Fruit fly (Drosophila melanogaster): Measurements from ENCODE around the gene Ubc7.

Ubc7 gene

DNA sequence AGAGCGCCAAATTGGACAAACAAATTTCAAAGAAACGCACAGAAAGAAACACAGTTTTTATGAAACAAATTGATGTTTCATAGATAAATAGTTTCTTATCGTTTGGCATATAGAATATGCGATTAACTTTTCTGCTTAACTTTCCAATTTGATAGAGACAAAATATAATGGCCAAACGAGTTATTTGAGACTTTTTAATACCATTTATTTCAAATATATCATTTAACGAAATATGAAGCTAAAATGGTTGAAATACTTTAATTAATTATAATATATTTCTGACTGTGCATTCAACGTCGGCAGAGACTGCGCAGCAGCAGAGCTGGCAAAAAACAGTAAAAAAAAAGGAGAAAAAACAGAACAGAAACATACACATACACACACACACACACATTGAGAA, 7.9 kb upstream of the Ubc7 start:
- no peak for TF ChIP-seq noc (tag; optimal IDR thresholded peaks at IDR 0.05)

- TF ChIP-seq noc (tag; optimal IDR thresholded peaks at IDR 0.05) = no peak
Measured at dm6 chrX:16586178-16586890, 7.1 kb upstream of the Ubc7 start.

DNA sequence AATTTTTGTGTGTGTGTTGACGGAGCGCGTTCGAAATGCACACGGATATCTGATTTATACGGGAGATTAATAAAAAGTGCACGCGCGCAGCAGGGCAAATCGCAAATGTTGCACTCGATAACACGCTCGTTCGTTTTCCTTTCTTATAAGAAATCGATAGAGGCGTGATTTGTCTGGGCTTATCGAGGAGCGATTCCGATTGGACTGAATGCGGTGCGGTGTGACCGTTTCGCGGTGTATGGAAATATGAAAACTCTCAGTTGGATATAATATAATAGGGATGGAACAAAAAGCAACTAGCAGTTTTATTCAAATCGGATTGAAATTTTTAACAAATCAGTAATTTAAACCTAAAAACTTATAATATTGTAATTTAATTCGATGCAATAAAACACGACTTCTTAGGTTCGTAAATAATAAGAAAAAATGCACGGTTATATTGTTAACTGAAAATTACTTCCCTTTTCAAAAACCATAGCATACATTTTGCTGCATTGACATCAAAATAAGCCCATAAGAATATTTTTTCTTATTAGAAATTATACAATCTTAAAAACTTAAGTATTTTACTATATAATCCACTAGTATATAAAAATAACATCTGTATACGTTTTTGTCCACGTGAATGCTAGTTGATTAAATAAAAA, 6.3 kb upstream of the Ubc7 start, which contains the start of gene CanA-14F:
CanA-14F (minus strand) TSS at position 152 of the 647 bp plus-strand sequence.
- no peak for TF ChIP-seq noc (tag; optimal IDR thresholded peaks at IDR 0.05)

- TF ChIP-seq noc (tag; optimal IDR thresholded peaks at IDR 0.05) = no peak
Measured at dm6 chrX:16587668-16588046, 5.8 kb upstream of the Ubc7 start, which contains the start of gene CG13014. Gene CG13014 (plus strand): TSS chrX:16587873.

dm6 chrX:16595411-16595810, 1.9 kb downstream of the Ubc7 start:
- TF ChIP-seq noc (tag; optimal IDR thresholded peaks at IDR 0.05) = no peak

dm6 chrX:16596250-16596793, 2.8 kb downstream of the Ubc7 start:
- no peak for TF ChIP-seq noc (tag; optimal IDR thresholded peaks at IDR 0.05)

DNA sequence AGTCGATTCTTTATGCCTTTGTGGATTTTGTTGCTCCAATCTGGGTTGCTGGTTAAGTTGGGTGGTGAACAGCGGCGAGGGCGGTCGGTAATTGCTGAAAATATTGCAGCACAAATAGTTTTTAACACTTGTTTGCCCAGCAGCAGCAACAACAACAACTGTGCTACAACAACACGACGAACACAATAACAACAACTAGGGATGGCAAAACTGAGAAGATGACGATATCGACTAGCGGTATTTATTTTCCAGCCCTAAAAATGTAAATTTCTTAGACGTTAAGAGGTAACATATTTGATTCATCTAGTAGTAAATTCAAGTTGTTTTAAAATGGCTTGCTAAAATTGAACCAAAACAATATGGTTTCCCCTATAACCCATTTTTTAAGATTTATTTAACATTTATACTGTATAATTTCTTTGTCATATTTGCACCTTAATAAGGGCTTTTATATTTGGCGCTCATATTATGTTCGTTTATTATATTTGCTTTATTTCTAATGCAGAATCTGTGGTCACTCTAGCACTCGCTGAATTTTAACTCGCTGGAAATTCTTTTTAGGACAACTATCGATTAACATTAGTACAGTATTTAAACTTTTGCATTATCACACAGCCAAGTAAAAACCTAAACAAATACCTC, 5.0 kb downstream of the Ubc7 start:
- TF ChIP-seq noc (tag; optimal IDR thresholded peaks at IDR 0.05) = no peak

dm6 chrX:16598978-16599664, 5.6 kb downstream of the Ubc7 start, which contains the start of the genes CG9784 and Nup153:
Gene CG9784 (minus strand): TSS chrX:16599215.
Gene Nup153 (plus strand): TSS chrX:16599241.
- no peak for TF ChIP-seq noc (tag; optimal IDR thresholded peaks at IDR 0.05)

DNA sequence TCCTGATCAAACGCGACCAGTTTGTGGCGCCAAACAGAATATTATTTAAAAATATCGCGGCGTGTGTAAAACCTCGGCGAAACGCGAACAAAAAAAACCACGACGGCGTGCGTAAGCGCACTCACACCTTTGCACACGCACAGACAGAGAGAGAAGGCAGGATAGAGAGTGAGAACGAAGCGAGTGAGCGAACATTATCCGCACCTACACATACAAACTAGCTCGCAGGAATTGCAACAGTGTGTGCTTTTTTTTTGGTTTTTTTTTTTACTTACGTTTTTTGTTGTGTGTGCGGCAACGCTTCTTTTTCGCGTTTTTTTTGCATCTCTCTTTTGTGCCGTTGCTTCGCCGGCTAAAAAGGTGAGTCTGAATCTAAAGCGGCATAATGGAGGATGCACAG, 6.3 kb downstream of the Ubc7 start:
- TF ChIP-seq noc (tag; optimal IDR thresholded peaks at IDR 0.05) = no peak

- no peak for TF ChIP-seq noc (tag; optimal IDR thresholded peaks at IDR 0.05)
Measured at dm6 chrX:16607828-16608227, 14.4 kb downstream of the Ubc7 start.

dm6 chrX:16610601-16611058, 17.2 kb downstream of the Ubc7 start, which contains the start of gene mbt:
Gene mbt (plus strand): TSS chrX:16610685.
- no peak for TF ChIP-seq noc (tag; optimal IDR thresholded peaks at IDR 0.05)

DNA sequence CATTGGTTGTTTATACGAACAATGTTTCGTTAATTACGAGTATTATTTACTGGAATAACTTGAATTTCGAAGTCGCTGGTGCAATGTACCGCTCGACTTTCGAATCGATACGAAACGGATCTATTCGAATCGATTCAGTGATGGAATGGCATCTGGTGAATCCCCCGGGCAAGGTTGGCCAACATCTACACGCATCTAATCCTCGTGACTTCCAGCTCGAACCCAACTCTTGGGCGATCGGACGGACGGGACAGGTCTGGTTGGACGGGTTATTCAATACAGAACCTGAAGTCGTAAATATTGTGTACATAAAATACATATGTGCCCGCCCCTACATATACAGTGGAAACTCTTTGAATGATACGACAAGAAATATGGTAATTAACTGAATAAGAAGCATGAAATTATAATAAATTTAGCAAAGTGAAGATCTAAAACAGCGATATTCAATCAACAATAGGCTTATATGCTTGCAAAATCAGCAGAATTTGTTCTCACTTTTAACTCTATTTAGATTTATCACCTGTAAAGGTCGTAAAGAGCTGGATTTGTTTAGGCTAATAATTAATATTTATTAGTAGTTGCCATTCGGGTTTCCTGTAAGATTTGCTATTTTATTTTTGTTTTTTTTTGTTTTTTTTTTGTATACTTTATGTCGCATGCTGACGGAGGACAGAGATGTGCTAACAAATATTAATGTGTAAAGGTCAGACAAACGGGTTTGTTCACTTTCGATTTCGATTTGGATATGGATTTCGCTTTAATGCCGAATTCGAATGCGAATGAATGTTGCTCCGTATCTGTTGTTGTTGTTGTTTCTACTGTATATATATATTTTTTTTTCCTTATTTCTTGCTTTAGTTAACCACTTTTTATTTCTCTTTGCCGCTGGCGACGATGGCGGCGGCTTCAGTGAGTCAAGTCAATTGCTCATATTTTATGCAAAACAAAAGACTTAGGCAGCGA, 23.6 kb downstream of the Ubc7 start:
- no peak for TF ChIP-seq noc (tag; optimal IDR thresholded peaks at IDR 0.05)

- no peak for TF ChIP-seq noc (tag; optimal IDR thresholded peaks at IDR 0.05)
Measured at dm6 chrX:16618724-16619123, 25.2 kb downstream of the Ubc7 start.

- no peak for TF ChIP-seq noc (tag; optimal IDR thresholded peaks at IDR 0.05)
Measured at dm6 chrX:16621462-16621861, 28.0 kb downstream of the Ubc7 start, which contains the start of gene CG9782. Gene CG9782 (minus strand): TSS chrX:16621589.
